Fruit fly (Drosophila melanogaster) whole organism, embryonic: ENCODE measurements around the gene SmydA-9.
A peak's percentile ranks its signal among the peaks of the same experiment; 100 is the strongest.

Experiments
- CG10431 ChIP-seq: fragments of 200-800 bp; sonication (Bioruptor generic); optimal IDR thresholded peaks from 3 replicates; lab custom pipeline; 2018; ENCODE audit warnings: missing biosample characterization, mild to moderate bottlenecking, missing genetic modification characterization
- CG10543 ChIP-seq: fragments of 200-800 bp; sonication (Bioruptor generic); optimal IDR thresholded peaks from 3 replicates; lab custom pipeline; 2017; ENCODE audit warnings: missing biosample characterization, mild to moderate bottlenecking, missing genetic modification characterization, moderate library complexity
- CG12104 ChIP-seq: fragments of 200-800 bp; sonication (Bioruptor generic); optimal IDR thresholded peaks from 3 replicates; lab custom pipeline; 2016; ENCODE audit warnings: missing biosample characterization, missing genetic modification characterization
- CG12942 ChIP-seq: fragments of 200-800 bp; sonication (Bioruptor generic); optimal IDR thresholded peaks from 3 replicates; lab custom pipeline; 2016; ENCODE audit warnings: missing biosample characterization, missing genetic modification characterization
- CG14667 ChIP-seq: fragments of 200-800 bp; sonication (Bioruptor generic); IDR thresholded peaks from 2 replicates; pipeline ENCODE4 v1.3.6; 2022; ENCODE audit warnings: missing biosample characterization, missing genetic modification characterization
- CG15269 ChIP-seq: fragments of 200-800 bp; sonication (Bioruptor generic); optimal IDR thresholded peaks from 2 replicates; lab custom pipeline; 2018; ENCODE audit warnings: missing biosample characterization, mild to moderate bottlenecking, missing genetic modification characterization, moderate library complexity
- CG1529 ChIP-seq: fragments of 200-800 bp; sonication (Bioruptor generic); optimal IDR thresholded peaks from 3 replicates; lab custom pipeline; 2018; ENCODE audit warnings: missing biosample characterization, missing genetic modification characterization
- CG15514 ChIP-seq: fragments of 200-800 bp; sonication (Bioruptor generic); optimal IDR thresholded peaks from 3 replicates; lab custom pipeline; 2017; ENCODE audit warnings: missing biosample characterization, missing genetic modification characterization, mild to moderate bottlenecking, moderate library complexity, missing genetic modification reagents
- CG2678 ChIP-seq: fragments of 200-800 bp; sonication (Bioruptor generic); optimal IDR thresholded peaks from 3 replicates; lab custom pipeline; 2019; ENCODE audit warnings: missing biosample characterization, mild to moderate bottlenecking, missing genetic modification characterization, moderate library complexity
- CG34376 ChIP-seq: fragments of 200-800 bp; sonication (Bioruptor generic); optimal IDR thresholded peaks from 2 replicates; lab custom pipeline; 2018; ENCODE audit warnings: missing biosample characterization, mild to moderate bottlenecking, missing genetic modification characterization
- CG4282 ChIP-seq: fragments of 200-800 bp; sonication (Bioruptor generic); optimal IDR thresholded peaks from 2 replicates; lab custom pipeline; 2016; ENCODE audit warnings: missing biosample characterization, missing genetic modification characterization
- CG4854 ChIP-seq: fragments of 200-800 bp; sonication (Bioruptor generic); optimal IDR thresholded peaks from 2 replicates; lab custom pipeline; 2016; ENCODE audit warnings: missing biosample characterization, missing genetic modification characterization, inconsistent platforms
- CG6272 ChIP-seq: fragments of 200-800 bp; sonication (Bioruptor generic); IDR thresholded peaks from 2 replicates; pipeline ENCODE4 v1.3.6; 2022; ENCODE audit warnings: missing biosample characterization, missing genetic modification characterization
- CG7357 ChIP-seq: fragments of 200-800 bp; sonication (Bioruptor generic); IDR thresholded peaks from 3 replicates; pipeline ENCODE4 v1.3.6; 2022; ENCODE audit warnings: missing biosample characterization, missing genetic modification characterization
- CG7745 ChIP-seq: fragments of 200-800 bp; sonication (Bioruptor generic); optimal IDR thresholded peaks from 2 replicates; lab custom pipeline; 2018; ENCODE audit warnings: missing biosample characterization, mild to moderate bottlenecking, missing genetic modification characterization, moderate library complexity
- CG8290 ChIP-seq, 3 experiments: fragments of 200-800 bp; sonication (Bioruptor generic); optimal IDR thresholded peaks; 2 replicates each; lab custom pipeline; 2016 to 2019; ENCODE audit warnings: missing biosample characterization in 3 of 3, missing genetic modification characterization in 3 of 3, mild to moderate bottlenecking in 2 of 3, moderate library complexity in 1 of 3
- CG8478 ChIP-seq: fragments of >200 bp; optimal IDR thresholded peaks from 2 replicates; lab custom pipeline; 2018
- Deaf1 ChIP-seq: fragments of 200-800 bp; optimal IDR thresholded peaks from 3 replicates; lab custom pipeline; 2019; ENCODE audit warnings: missing biosample characterization, mild to moderate bottlenecking, missing genetic modification characterization, moderate library complexity
- Dek ChIP-seq: fragments of 200-800 bp; sonication (Bioruptor generic); optimal IDR thresholded peaks from 3 replicates; lab custom pipeline; 2019; ENCODE audit warnings: missing biosample characterization, mild to moderate bottlenecking, missing genetic modification characterization, moderate library complexity
- Dp ChIP-seq: fragments of 200-800 bp; sonication (Bioruptor generic); optimal IDR thresholded peaks from 2 replicates; lab custom pipeline; 2018; ENCODE audit warnings: missing biosample characterization, mild to moderate bottlenecking, missing genetic modification characterization, moderate library complexity
- ERR ChIP-seq: fragments of 200-800 bp; sonication (Bioruptor generic); optimal IDR thresholded peaks from 2 replicates; lab custom pipeline; 2016; ENCODE audit warnings: missing biosample characterization, missing genetic modification characterization
- Eip74EF ChIP-seq, 2 experiments: fragments of 200-800 bp in 1 of 2; fragments of >200 bp in 1 of 2; sonication (Bioruptor generic) in 1 of 2; optimal IDR thresholded peaks; 2 replicates each; lab custom pipeline; 2017 to 2019; ENCODE audit warnings: missing biosample characterization in 2 of 2, missing genetic modification characterization in 2 of 2, mild to moderate bottlenecking in 1 of 2, moderate library complexity in 1 of 2
- Elba2 ChIP-seq: fragments of 200-800 bp; sonication (Bioruptor generic); optimal IDR thresholded peaks from 3 replicates; lab custom pipeline; 2016; ENCODE audit warnings: missing biosample characterization, missing genetic modification characterization
- GATAe ChIP-seq: fragments of 200-800 bp; sonication (Bioruptor generic); conservative IDR thresholded peaks from 2 replicates; pipeline ENCODE4 v1.3.6; 2022; ENCODE audit warnings: missing biosample characterization, missing genetic modification characterization
- Hey ChIP-seq: fragments of 200-800 bp; sonication (Bioruptor generic); optimal IDR thresholded peaks from 3 replicates; lab custom pipeline; 2018; ENCODE audit warnings: missing biosample characterization, mild to moderate bottlenecking, missing genetic modification characterization
- HmgD ChIP-seq: fragments of 200-800 bp; sonication (Bioruptor generic); optimal IDR thresholded peaks from 3 replicates; lab custom pipeline; 2016; ENCODE audit warnings: missing biosample characterization, missing genetic modification characterization
- MESR4 ChIP-seq: fragments of 200-800 bp; sonication (Bioruptor generic); optimal IDR thresholded peaks from 2 replicates; lab custom pipeline; 2018; ENCODE audit warnings: missing biosample characterization, mild to moderate bottlenecking, missing genetic modification characterization, moderate library complexity
- Ptx1 ChIP-seq: fragments of 200-800 bp; sonication (Bioruptor generic); IDR thresholded peaks from 2 replicates; pipeline ENCODE4 v1.3.6; 2022; ENCODE audit warnings: missing biosample characterization, missing genetic modification characterization
- Scr ChIP-seq: fragments of 200-800 bp; sonication (Bioruptor generic); IDR thresholded peaks from 2 replicates; pipeline ENCODE4 v1.3.6; 2022; ENCODE audit warnings: missing biosample characterization, missing genetic modification characterization; ENCODE audit not compliant: partially characterized antibody
- YL-1 ChIP-seq: fragments of 200-800 bp; sonication (Bioruptor generic); optimal IDR thresholded peaks from 3 replicates; lab custom pipeline; 2017; ENCODE audit warnings: missing biosample characterization, mild to moderate bottlenecking, missing genetic modification characterization
- bowl ChIP-seq: fragments of 200-800 bp; sonication (Bioruptor generic); IDR thresholded peaks from 2 replicates; pipeline ENCODE4 v1.3.6; 2022; ENCODE audit warnings: missing biosample characterization, missing genetic modification characterization
- br ChIP-seq: fragments of >200 bp; optimal IDR thresholded peaks from 2 replicates; lab custom pipeline; 2017
- cato ChIP-seq: fragments of 200-800 bp; sonication (Bioruptor generic); optimal IDR thresholded peaks from 2 replicates; lab custom pipeline; 2016; ENCODE audit warnings: missing biosample characterization, missing genetic modification characterization, borderline replicate concordance
- chif ChIP-seq, 2 experiments: fragments of 200-800 bp; sonication (Bioruptor generic); optimal IDR thresholded peaks; 3 replicates each; lab custom pipeline; 2016; ENCODE audit warnings: missing biosample characterization in 2 of 2, missing genetic modification characterization in 2 of 2
- dysf ChIP-seq: fragments of 200-800 bp; sonication (Bioruptor generic); IDR thresholded peaks from 3 replicates; pipeline ENCODE4 v1.3.6; 2022; ENCODE audit warnings: missing biosample characterization, missing genetic modification characterization
- grn ChIP-seq: fragments of 200-800 bp; sonication (Bioruptor generic); optimal IDR thresholded peaks from 3 replicates; lab custom pipeline; 2017; ENCODE audit warnings: missing biosample characterization, missing genetic modification characterization
- gsb-n ChIP-seq: fragments of 200-800 bp; sonication (Bioruptor generic); optimal IDR thresholded peaks from 3 replicates; lab custom pipeline; 2018; ENCODE audit warnings: missing biosample characterization, mild to moderate bottlenecking, missing genetic modification characterization
- her ChIP-seq: fragments of 200-800 bp; sonication (Bioruptor generic); optimal IDR thresholded peaks from 2 replicates; lab custom pipeline; 2016; ENCODE audit warnings: missing biosample characterization, missing genetic modification characterization
- insv ChIP-seq, 2 experiments: fragments of 200-800 bp; sonication (Bioruptor generic); optimal IDR thresholded peaks; 3 replicates each; lab custom pipeline; 2016 to 2018; ENCODE audit warnings: missing biosample characterization in 2 of 2, missing genetic modification characterization in 2 of 2
- knrl ChIP-seq: fragments of 200-800 bp; sonication (Bioruptor generic); IDR thresholded peaks from 3 replicates; pipeline ENCODE4 v1.3.6; 2022; ENCODE audit warnings: missing biosample characterization, missing genetic modification characterization; ENCODE audit not compliant: partially characterized antibody
- lola ChIP-seq, 3 experiments: fragments of >200 bp in 2 of 3; fragments of 200-800 bp in 1 of 3; sonication (Bioruptor generic) in 1 of 3; optimal IDR thresholded peaks; 2 replicates each; lab custom pipeline; 2017 to 2019; ENCODE audit warnings: missing biosample characterization in 3 of 3, missing genetic modification characterization in 3 of 3, mild to moderate bottlenecking in 1 of 3, moderate library complexity in 1 of 3
- org-1 ChIP-seq: fragments of 200-800 bp; sonication (Bioruptor generic); optimal IDR thresholded peaks from 2 replicates; lab custom pipeline; 2017; ENCODE audit warnings: missing biosample characterization, missing genetic modification characterization
- pzg ChIP-seq: fragments of 200-800 bp; sonication (Bioruptor generic); optimal IDR thresholded peaks from 3 replicates; lab custom pipeline; 2018; ENCODE audit warnings: missing biosample characterization, mild to moderate bottlenecking, missing genetic modification characterization, moderate library complexity
- run ChIP-seq: fragments of 200-800 bp; sonication (Bioruptor generic); optimal IDR thresholded peaks from 3 replicates; lab custom pipeline; 2018; ENCODE audit warnings: missing biosample characterization, mild to moderate bottlenecking, missing genetic modification characterization
- sc ChIP-seq, 3 experiments: fragments of >200 bp in 2 of 3; fragments of 200-800 bp in 1 of 3; sonication (Bioruptor generic) in 1 of 3; optimal IDR thresholded peaks; 2 replicates in 2 of 3; 3 replicates in 1 of 3; lab custom pipeline; 2017; ENCODE audit warnings: mild to moderate bottlenecking in 1 of 3, missing biosample characterization in 1 of 3, missing genetic modification characterization in 1 of 3, missing genetic modification reagents in 1 of 3
- scrt ChIP-seq: fragments of 200-800 bp; sonication (Bioruptor generic); optimal IDR thresholded peaks from 2 replicates; lab custom pipeline; 2018; ENCODE audit warnings: missing biosample characterization, mild to moderate bottlenecking, missing genetic modification characterization, moderate library complexity
- sd ChIP-seq: fragments of 200-800 bp; sonication (Bioruptor generic); optimal IDR thresholded peaks from 3 replicates; lab custom pipeline; 2018; ENCODE audit warnings: missing biosample characterization, mild to moderate bottlenecking, missing genetic modification characterization, moderate library complexity
- shn ChIP-seq: fragments of 200-800 bp; sonication (Bioruptor generic); optimal IDR thresholded peaks from 3 replicates; lab custom pipeline; 2016; ENCODE audit warnings: missing biosample characterization, missing genetic modification characterization
- slou ChIP-seq: fragments of 200-800 bp; sonication (Bioruptor generic); optimal IDR thresholded peaks from 3 replicates; lab custom pipeline; 2016; ENCODE audit warnings: missing biosample characterization, missing genetic modification characterization
- tx ChIP-seq: fragments of 200-800 bp; sonication (Bioruptor generic); optimal IDR thresholded peaks from 2 replicates; lab custom pipeline; 2016; ENCODE audit warnings: missing biosample characterization, missing genetic modification characterization

The SmydA-9 gene

DNA sequence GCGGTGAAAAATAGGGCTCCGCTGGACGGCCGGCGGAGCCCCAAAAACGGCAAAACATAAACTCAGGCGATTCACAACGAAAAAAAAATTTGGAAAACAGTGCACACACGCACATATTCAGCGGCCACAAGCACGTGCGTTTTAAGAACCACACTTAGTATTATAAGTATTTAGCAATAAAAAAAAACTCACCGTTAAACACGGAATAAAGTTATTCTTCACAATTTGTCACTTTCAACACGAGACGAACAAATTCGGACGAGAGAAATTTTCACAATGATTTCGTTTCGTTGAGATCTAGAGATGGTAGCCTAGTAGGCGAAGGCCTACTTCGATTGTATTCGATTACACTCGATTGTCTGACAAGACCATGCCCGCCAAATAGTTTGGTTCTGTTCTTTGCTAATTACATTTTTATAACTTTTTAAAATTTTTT lies 54.3 kb downstream of the SmydA-9 start, which contains the start of gene His3.3B (continued):
- TF ChIP-seq CG12104 (no peak), GATAe (no peak), CG10543 (GFP tag; lab: Kevin White, UChicago) (peak; percentile 18), bowl (peak; percentile 38; the same call in 1 of the 2 replicates), Ptx1 (GFP tag; lab: Robert Waterston, UW) (no peak), her (GFP tag; lab: Kevin White, UChicago) (no peak), Elba2 (GFP tag; lab: Kevin White, UChicago) (no peak), org-1 (GFP tag; lab: Kevin White, UChicago) (no peak), CG8478 (no peak), CG12942 (GFP tag; lab: Kevin White, UChicago) (no peak), Hey (tag; lab: Kevin White, UChicago) (no peak), Dp (GFP tag; lab: Kevin White, UChicago) (peak; percentile 81), Deaf1 (tag; lab: Kevin White, UChicago) (peak; percentile 39), cato (no peak), pzg (peak; percentile 74), ERR (GFP tag; lab: Kevin White, UChicago) (no peak), CG7745 (tag; lab: Kevin White, UChicago) (no peak), chif (GFP tag; optimal IDR thresholded peaks at IDR 0.05; lab: Kevin White, UChicago) (no peak), slou (GFP tag; lab: Kevin White, UChicago) (no peak), Scr (GFP tag; lab: Robert Waterston, UW) (peak; percentile 41), CG8290 (GFP tag; optimal IDR thresholded peaks at IDR 0.05; lab: Kevin White, UChicago) (no peak), CG8290 (tag; optimal IDR thresholded peaks at IDR 0.05; lab: Kevin White, UChicago) (peak in 1 of 2 experiments; percentile 48), CG4282 (GFP tag; lab: Kevin White, UChicago) (peak; percentile 33), CG15269 (peak; percentile 31), sd (peak; percentile 32), knrl (GFP tag; lab: Robert Waterston, UW) (peak; percentile 13; the same call in 1 of the 3 replicates), CG1529 (GFP tag; lab: Kevin White, UChicago) (no peak), CG15514 (peak; percentile 64), grn (GFP tag; lab: Kevin White, UChicago) (no peak), gsb-n (tag; lab: Kevin White, UChicago) (no peak), sc (optimal IDR thresholded peaks at IDR 0.05; lab: Kevin White, UChicago) (no peak), sc (GFP tag; optimal IDR thresholded peaks at IDR 0.05; lab: Kevin White, UChicago) (no peak), br (no peak), MESR4 (GFP tag; lab: Kevin White, UChicago) (peak; percentile 100), CG2678 (tag; lab: Kevin White, UChicago) (peak; percentile 20), insv (GFP tag; optimal IDR thresholded peaks at IDR 0.05; lab: Kevin White, UChicago) (peak in 1 of 2 experiments; percentile 34), CG10431 (GFP tag; lab: Kevin White, UChicago) (no peak), Eip74EF (GFP tag; optimal IDR thresholded peaks at IDR 0.05; lab: Kevin White, UChicago) (peak in 1 of 2 experiments; percentile 37), CG6272 (GFP tag; lab: Robert Waterston, UW) (no peak), run (tag; lab: Kevin White, UChicago) (peak; percentile 28), shn (GFP tag; lab: Kevin White, UChicago) (no peak), Dek (tag; lab: Kevin White, UChicago) (no peak), CG4854 (GFP tag; lab: Kevin White, UChicago) (peak; percentile 5), scrt (GFP tag; lab: Kevin White, UChicago) (peak; percentile 21), HmgD (GFP tag; lab: Kevin White, UChicago) (no peak), CG34376 (GFP tag; lab: Kevin White, UChicago) (peak; percentile 54), CG14667 (no peak), CG7357 (GFP tag; lab: Robert Waterston, UW) (no peak), lola (GFP tag; optimal IDR thresholded peaks at IDR 0.05; lab: Kevin White, UChicago) (no peak), dysf (GFP tag; lab: Robert Waterston, UW) (no peak), tx (GFP tag; lab: Kevin White, UChicago) (no peak), YL-1 (GFP tag; lab: Kevin White, UChicago) (peak; percentile 71)
